Fruit fly (Drosophila melanogaster) whole organism, embryonic: ENCODE results near the gene mRpS10.
A peak's percentile ranks its signal among the peaks of the same experiment; 100 is the strongest.

Experiments used
- BEAF-32 ChIP-seq: fragments of 200-800 bp; sonication (Bioruptor generic); optimal IDR thresholded peaks from 3 replicates; lab custom pipeline; 2017; ENCODE audit warnings: missing biosample characterization, missing genetic modification characterization, mild to moderate bottlenecking, moderate library complexity, missing genetic modification reagents
- CG10147 ChIP-seq: fragments of 200-800 bp; sonication (Bioruptor generic); optimal IDR thresholded peaks from 2 replicates; lab custom pipeline; 2019; ENCODE audit warnings: missing biosample characterization, mild to moderate bottlenecking, missing genetic modification characterization, moderate library complexity
- CG10267 ChIP-seq: fragments of 200-800 bp; sonication (Bioruptor generic); optimal IDR thresholded peaks from 2 replicates; lab custom pipeline; 2018; ENCODE audit warnings: missing biosample characterization, mild to moderate bottlenecking, missing genetic modification characterization, moderate library complexity
- CG10431 ChIP-seq: fragments of 200-800 bp; sonication (Bioruptor generic); optimal IDR thresholded peaks from 3 replicates; lab custom pipeline; 2018; ENCODE audit warnings: missing biosample characterization, mild to moderate bottlenecking, missing genetic modification characterization
- CG10462 ChIP-seq: fragments of 200-800 bp; sonication (Bioruptor generic); optimal IDR thresholded peaks from 2 replicates; lab custom pipeline; 2016; ENCODE audit warnings: missing biosample characterization, missing genetic modification characterization
- CG11398 ChIP-seq: fragments of 200-800 bp; sonication (Bioruptor generic); optimal IDR thresholded peaks from 2 replicates; lab custom pipeline; 2016; ENCODE audit warnings: missing biosample characterization, missing genetic modification characterization
- CG15011 ChIP-seq: fragments of 200-800 bp; sonication (Bioruptor generic); optimal IDR thresholded peaks from 3 replicates; lab custom pipeline; 2018; ENCODE audit warnings: missing biosample characterization, mild to moderate bottlenecking, missing genetic modification characterization
- CG18476 ChIP-seq: fragments of 200-800 bp; sonication (Bioruptor generic); optimal IDR thresholded peaks from 2 replicates; lab custom pipeline; 2016; ENCODE audit warnings: missing biosample characterization, mild to moderate bottlenecking, missing genetic modification characterization
- CG2678 ChIP-seq: fragments of 200-800 bp; sonication (Bioruptor generic); optimal IDR thresholded peaks from 3 replicates; lab custom pipeline; 2019; ENCODE audit warnings: missing biosample characterization, mild to moderate bottlenecking, missing genetic modification characterization, moderate library complexity
- CG2875 ChIP-seq: fragments of 200-800 bp; sonication (Bioruptor generic); optimal IDR thresholded peaks from 2 replicates; lab custom pipeline; 2017; ENCODE audit warnings: missing biosample characterization, mild to moderate bottlenecking, missing genetic modification characterization, missing genetic modification reagents
- CG30403 ChIP-seq: fragments of 200-800 bp; sonication (Bioruptor generic); optimal IDR thresholded peaks from 3 replicates; lab custom pipeline; 2016; ENCODE audit warnings: missing biosample characterization, missing genetic modification characterization
- CG31365 ChIP-seq: fragments of 200-800 bp; sonication (Bioruptor generic); optimal IDR thresholded peaks from 2 replicates; lab custom pipeline; 2018; ENCODE audit warnings: missing biosample characterization, mild to moderate bottlenecking, missing genetic modification characterization
- CG42726 ChIP-seq: fragments of 200-800 bp; sonication (Bioruptor generic); IDR thresholded peaks from 2 replicates; pipeline ENCODE4 v1.3.6; 2022; ENCODE audit warnings: missing biosample characterization, missing genetic modification characterization; ENCODE audit not compliant: partially characterized antibody
- CG4360 ChIP-seq: fragments of 200-800 bp; sonication (Bioruptor generic); IDR thresholded peaks from 2 replicates; pipeline ENCODE4 v1.3.6; 2022; ENCODE audit warnings: missing biosample characterization, missing genetic modification characterization
- CG6791 ChIP-seq: fragments of 200-800 bp; sonication (Bioruptor generic); IDR thresholded peaks from 3 replicates; pipeline ENCODE4 v1.3.6; 2022; ENCODE audit warnings: missing biosample characterization, missing genetic modification characterization; ENCODE audit not compliant: partially characterized antibody
- Dip2 ChIP-seq: fragments of 200-800 bp; sonication (Bioruptor generic); IDR thresholded peaks from 2 replicates; pipeline ENCODE4 v1.3.6; 2022; ENCODE audit warnings: missing biosample characterization, missing genetic modification characterization
- Dp ChIP-seq: fragments of 200-800 bp; sonication (Bioruptor generic); optimal IDR thresholded peaks from 2 replicates; lab custom pipeline; 2018; ENCODE audit warnings: missing biosample characterization, mild to moderate bottlenecking, missing genetic modification characterization, moderate library complexity
- Dref ChIP-seq: fragments of 200-800 bp; sonication (Bioruptor generic); IDR thresholded peaks from 2 replicates; pipeline ENCODE4 v1.3.6; 2022; ENCODE audit warnings: missing biosample characterization, missing genetic modification characterization
- E2f2 ChIP-seq: fragments of 200-800 bp; sonication (Bioruptor generic); IDR thresholded peaks from 2 replicates; pipeline ENCODE4 v1.3.6; 2022; ENCODE audit warnings: missing biosample characterization, missing genetic modification characterization
- ERR ChIP-seq: fragments of 200-800 bp; sonication (Bioruptor generic); optimal IDR thresholded peaks from 2 replicates; lab custom pipeline; 2016; ENCODE audit warnings: missing biosample characterization, missing genetic modification characterization
- Eip74EF ChIP-seq, 2 experiments: fragments of 200-800 bp in 1 of 2; fragments of >200 bp in 1 of 2; sonication (Bioruptor generic) in 1 of 2; optimal IDR thresholded peaks; 2 replicates each; lab custom pipeline; 2017 to 2019; ENCODE audit warnings: missing biosample characterization in 2 of 2, missing genetic modification characterization in 2 of 2, mild to moderate bottlenecking in 1 of 2, moderate library complexity in 1 of 2
- HLH54F ChIP-seq: fragments of 200-800 bp; sonication (Bioruptor generic); optimal IDR thresholded peaks from 3 replicates; lab custom pipeline; 2016; ENCODE audit warnings: missing biosample characterization, missing genetic modification characterization
- Hsf ChIP-seq: fragments of 200-800 bp; sonication (Bioruptor generic); optimal IDR thresholded peaks from 3 replicates; lab custom pipeline; 2016; ENCODE audit warnings: missing biosample characterization, missing genetic modification characterization
- Kr ChIP-seq: fragments of 200-800 bp; sonication (Bioruptor generic); optimal IDR thresholded peaks from 2 replicates; lab custom pipeline; 2017; ENCODE audit warnings: missing biosample characterization, mild to moderate bottlenecking, missing genetic modification characterization
- Optix ChIP-seq: fragments of 200-800 bp; sonication (Bioruptor generic); IDR thresholded peaks from 3 replicates; pipeline ENCODE4 v1.3.6; 2022; ENCODE audit warnings: missing biosample characterization, missing genetic modification characterization
- Pdp1 ChIP-seq, 2 experiments: fragments of 200-800 bp; sonication (Bioruptor generic); optimal IDR thresholded peaks; 3 replicates each; lab custom pipeline; 2016; ENCODE audit warnings: missing biosample characterization in 2 of 2, missing genetic modification characterization in 2 of 2, mild to moderate bottlenecking in 1 of 2, moderate library complexity in 1 of 2
- Six4 ChIP-seq: fragments of 200-800 bp; sonication (Bioruptor generic); optimal IDR thresholded peaks from 2 replicates; lab custom pipeline; 2016; ENCODE audit warnings: missing biosample characterization, missing genetic modification characterization
- Xrp1 ChIP-seq: fragments of 200-800 bp; sonication (Bioruptor generic); IDR thresholded peaks from 2 replicates; pipeline ENCODE4 v1.3.6; 2022; ENCODE audit warnings: missing biosample characterization, missing genetic modification characterization
- YL-1 ChIP-seq: fragments of 200-800 bp; sonication (Bioruptor generic); optimal IDR thresholded peaks from 3 replicates; lab custom pipeline; 2017; ENCODE audit warnings: missing biosample characterization, mild to moderate bottlenecking, missing genetic modification characterization
- aop ChIP-seq: fragments of 200-800 bp; sonication (Bioruptor generic); IDR thresholded peaks from 2 replicates; pipeline ENCODE4 v1.3.6; 2022; ENCODE audit warnings: missing biosample characterization, missing genetic modification characterization
- corto ChIP-seq: fragments of 200-800 bp; sonication (Bioruptor generic); optimal IDR thresholded peaks from 2 replicates; lab custom pipeline; 2016; ENCODE audit warnings: missing biosample characterization, mild to moderate bottlenecking, missing genetic modification characterization, moderate library complexity
- croc ChIP-seq: fragments of 200-800 bp; sonication (Bioruptor generic); conservative IDR thresholded peaks from 3 replicates; pipeline ENCODE4 v1.3.6; 2022; ENCODE audit warnings: missing biosample characterization, missing genetic modification characterization
- gcm ChIP-seq: fragments of 200-800 bp; sonication (Bioruptor generic); optimal IDR thresholded peaks from 2 replicates; lab custom pipeline; 2019; ENCODE audit warnings: missing biosample characterization, mild to moderate bottlenecking, missing genetic modification characterization, moderate library complexity
- grn ChIP-seq: fragments of 200-800 bp; sonication (Bioruptor generic); optimal IDR thresholded peaks from 3 replicates; lab custom pipeline; 2017; ENCODE audit warnings: missing biosample characterization, missing genetic modification characterization
- gro ChIP-seq: fragments of 200-800 bp; sonication (Bioruptor generic); optimal IDR thresholded peaks from 2 replicates; lab custom pipeline; 2016; ENCODE audit warnings: missing biosample characterization, missing genetic modification characterization
- h ChIP-seq: fragments of >200 bp; optimal IDR thresholded peaks from 2 replicates; lab custom pipeline; 2017
- insv ChIP-seq, 2 experiments: fragments of 200-800 bp; sonication (Bioruptor generic); optimal IDR thresholded peaks; 3 replicates each; lab custom pipeline; 2016 to 2018; ENCODE audit warnings: missing biosample characterization in 2 of 2, missing genetic modification characterization in 2 of 2
- kni ChIP-seq: fragments of 200-800 bp; sonication (Bioruptor generic); optimal IDR thresholded peaks from 3 replicates; lab custom pipeline; 2017; ENCODE audit warnings: mild to moderate bottlenecking, missing biosample characterization, missing genetic modification reagents, missing genetic modification characterization
- knrl ChIP-seq: fragments of 200-800 bp; sonication (Bioruptor generic); IDR thresholded peaks from 3 replicates; pipeline ENCODE4 v1.3.6; 2022; ENCODE audit warnings: missing biosample characterization, missing genetic modification characterization; ENCODE audit not compliant: partially characterized antibody
- lov ChIP-seq, 2 experiments: fragments of 200-800 bp in 1 of 2; fragments of >200 bp in 1 of 2; sonication (Bioruptor generic) in 1 of 2; IDR thresholded peaks in 1 of 2; optimal IDR thresholded peaks in 1 of 2; 2 replicates in 1 of 2; 3 replicates in 1 of 2; pipeline versions ENCODE4 v1.3.6 to Lab custom; 2017 to 2022; ENCODE audit warnings: missing biosample characterization in 1 of 2, missing genetic modification characterization in 1 of 2
- nerfin-2 ChIP-seq: fragments of 200-800 bp; sonication (Bioruptor generic); IDR thresholded peaks from 2 replicates; pipeline ENCODE4 v1.3.6; 2022; ENCODE audit warnings: missing biosample characterization, missing genetic modification characterization; ENCODE audit not compliant: partially characterized antibody
- pb ChIP-seq: fragments of 200-800 bp; sonication (Bioruptor generic); optimal IDR thresholded peaks from 3 replicates; lab custom pipeline; 2016; ENCODE audit warnings: missing biosample characterization, missing genetic modification characterization
- prd ChIP-seq, 3 experiments: fragments of >200 bp in 2 of 3; fragments of 200-800 bp in 1 of 3; sonication (Bioruptor generic) in 1 of 3; optimal IDR thresholded peaks in 2 of 3; IDR thresholded peaks in 1 of 3; 2 replicates in 2 of 3; 3 replicates in 1 of 3; pipeline versions ENCODE4 v1.3.6 to Lab custom; 2017 to 2022; ENCODE audit warnings: missing biosample characterization in 1 of 3, missing genetic modification characterization in 1 of 3
- sc ChIP-seq, 3 experiments: fragments of >200 bp in 2 of 3; fragments of 200-800 bp in 1 of 3; sonication (Bioruptor generic) in 1 of 3; optimal IDR thresholded peaks; 2 replicates in 2 of 3; 3 replicates in 1 of 3; lab custom pipeline; 2017; ENCODE audit warnings: mild to moderate bottlenecking in 1 of 3, missing biosample characterization in 1 of 3, missing genetic modification characterization in 1 of 3, missing genetic modification reagents in 1 of 3
- sqz ChIP-seq: fragments of 200-800 bp; sonication (Bioruptor generic); optimal IDR thresholded peaks from 3 replicates; lab custom pipeline; 2018; ENCODE audit warnings: missing biosample characterization, mild to moderate bottlenecking, missing genetic modification characterization
- sug ChIP-seq: fragments of 200-800 bp; optimal IDR thresholded peaks from 2 replicates; lab custom pipeline; 2019; ENCODE audit warnings: missing biosample characterization, mild to moderate bottlenecking, missing genetic modification characterization, moderate library complexity
- tio ChIP-seq: fragments of 200-800 bp; sonication (Bioruptor generic); optimal IDR thresholded peaks from 2 replicates; lab custom pipeline; 2017; ENCODE audit warnings: missing biosample characterization, missing genetic modification characterization, inconsistent platforms
- zen ChIP-seq: fragments of 200-800 bp; sonication (Bioruptor generic); optimal IDR thresholded peaks from 3 replicates; lab custom pipeline; 2018; ENCODE audit warnings: missing biosample characterization, mild to moderate bottlenecking, missing genetic modification characterization, moderate library complexity

The mRpS10 gene

DNA sequence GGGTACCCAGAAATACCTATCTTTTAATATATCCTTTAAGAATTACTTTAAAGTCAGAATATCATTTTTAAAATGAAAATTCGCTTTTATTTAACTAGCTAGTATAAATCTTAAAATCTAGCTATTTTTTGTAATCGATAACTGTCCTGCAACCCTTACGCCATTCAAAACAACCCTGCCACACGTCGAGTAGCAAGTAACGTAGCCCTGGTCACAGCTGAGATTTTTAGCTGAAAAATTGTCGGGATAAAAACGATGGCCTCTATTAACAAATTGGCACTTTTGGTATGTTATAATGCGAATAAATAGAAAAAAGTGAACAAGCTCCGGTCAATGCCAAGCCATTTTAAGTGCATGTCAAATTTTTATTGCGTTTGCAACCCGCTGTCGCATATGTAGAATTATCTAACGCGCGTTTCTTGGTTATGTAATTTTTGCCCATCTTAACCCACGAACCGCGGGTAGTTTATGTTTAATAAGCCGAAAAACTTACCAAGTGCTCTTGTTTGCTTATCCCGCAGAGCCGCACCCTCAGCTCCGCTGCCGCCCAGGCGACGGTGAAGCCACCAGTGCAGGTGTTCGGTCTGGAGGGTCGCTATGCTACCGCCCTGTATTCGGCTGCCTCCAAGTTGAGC, 36.1 kb downstream of the mRpS10 start, which contains the start of gene ATPsynO (continued):
- TF ChIP-seq CG10431: no peak
- no peak for TF ChIP-seq insv (GFP tag; optimal IDR thresholded peaks at IDR 0.05; lab: Kevin White, UChicago)
- TF ChIP-seq corto (GFP tag; lab: Kevin White, UChicago): no peak
- no peak for TF ChIP-seq CG10462
- TF ChIP-seq kni: no peak
- TF ChIP-seq Dip2 (GFP tag; lab: Robert Waterston, UW): no peak
- no peak for TF ChIP-seq prd (optimal IDR thresholded peaks at IDR 0.05; lab: Kevin White, UChicago)
- TF ChIP-seq prd (GFP tag; IDR thresholded peaks at IDR 0.05; lab: Robert Waterston, UW): no peak
- peak; percentile 85 for TF ChIP-seq Dref (GFP tag; lab: Robert Waterston, UW)
- no peak for TF ChIP-seq pb (GFP tag; lab: Kevin White, UChicago)
- no peak for TF ChIP-seq h (lab: Kevin White, UChicago)
- no peak for TF ChIP-seq CG2678 (tag; lab: Kevin White, UChicago)
- TF ChIP-seq zen (tag; lab: Kevin White, UChicago): peak; percentile 41
- TF ChIP-seq Eip74EF (GFP tag; optimal IDR thresholded peaks at IDR 0.05; lab: Kevin White, UChicago): no peak
- TF ChIP-seq CG6791 (GFP tag; lab: Robert Waterston, UW): no peak
- no peak for TF ChIP-seq tio (GFP tag; lab: Kevin White, UChicago)
- no peak for TF ChIP-seq aop
- TF ChIP-seq sqz: no peak
- peak; percentile 14 for TF ChIP-seq Hsf (GFP tag; lab: Kevin White, UChicago)
- TF ChIP-seq gro: peak; percentile 51
- TF ChIP-seq CG11398 (GFP tag; lab: Kevin White, UChicago): no peak
- 0 out of 2 replicates have a peak, but pooled peaks have one; percentile 14 for TF ChIP-seq Xrp1 (GFP tag; lab: Robert Waterston, UW)
- no peak for TF ChIP-seq CG31365 (tag; lab: Kevin White, UChicago)
- TF ChIP-seq ERR (GFP tag; lab: Kevin White, UChicago): no peak
- no peak for TF ChIP-seq sc (optimal IDR thresholded peaks at IDR 0.05; lab: Kevin White, UChicago)
- TF ChIP-seq sc (GFP tag; optimal IDR thresholded peaks at IDR 0.05; lab: Kevin White, UChicago): no peak
- TF ChIP-seq CG30403 (GFP tag; lab: Kevin White, UChicago): peak; percentile 17
- TF ChIP-seq Six4 (GFP tag; lab: Kevin White, UChicago): no peak
- TF ChIP-seq Optix (GFP tag; lab: Robert Waterston, UW): no peak
- no peak for TF ChIP-seq knrl
- TF ChIP-seq HLH54F (GFP tag; lab: Kevin White, UChicago): no peak
- TF ChIP-seq croc (GFP tag; lab: Robert Waterston, UW): no peak

DNA sequence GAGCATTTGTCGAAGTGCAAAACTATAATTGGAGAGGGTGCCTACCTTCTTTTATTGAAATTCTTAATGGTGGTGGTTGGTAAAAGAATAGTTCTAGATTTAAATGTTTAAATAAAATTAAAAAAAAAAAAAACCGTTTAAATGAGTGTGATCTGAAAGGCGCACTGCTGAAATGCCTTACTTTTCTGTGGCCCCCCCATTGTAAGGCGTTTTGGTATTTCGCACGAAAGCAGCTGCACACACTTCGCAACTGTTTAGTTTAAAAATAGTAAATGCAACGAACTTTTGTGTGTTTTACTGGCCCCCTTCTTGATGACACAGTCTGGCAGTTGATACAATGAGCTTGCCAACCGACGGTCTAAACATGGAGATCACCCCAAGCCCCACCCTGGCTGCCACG, 39.0 kb downstream of the mRpS10 start, which contains the start of the genes CG14864 and Zip88E:
TSS of gene CG14864 (minus strand) at position 113 of the 400 bp plus-strand sequence.
TSS of gene Zip88E (plus strand) at position 237 of the 400 bp plus-strand sequence.
- no peak for TF ChIP-seq lov (optimal IDR thresholded peaks at IDR 0.05; lab: Kevin White, UChicago)
- no peak for TF ChIP-seq lov (GFP tag; IDR thresholded peaks at IDR 0.05; lab: Robert Waterston, UW)
- TF ChIP-seq CG10267 (tag; lab: Kevin White, UChicago): peak; percentile 17
- TF ChIP-seq CG42726 (GFP tag; lab: Robert Waterston, UW): 0 out of 2 replicates have a peak, but pooled peaks have one; percentile 23
- TF ChIP-seq CG4360 (GFP tag; lab: Robert Waterston, UW): no peak
- no peak for TF ChIP-seq grn (GFP tag; lab: Kevin White, UChicago)
- no peak for TF ChIP-seq CG10147
- no peak for TF ChIP-seq CG18476
- peak; percentile 17 for TF ChIP-seq sug (tag; lab: Kevin White, UChicago)
- peak; percentile 76 for TF ChIP-seq E2f2
- no peak for TF ChIP-seq kni
- TF ChIP-seq gcm: no peak
- peak; percentile 44 for TF ChIP-seq YL-1
- no peak for TF ChIP-seq Kr (GFP tag; lab: Kevin White, UChicago)
- TF ChIP-seq CG2875 (GFP tag; lab: Kevin White, UChicago): no peak
- TF ChIP-seq Pdp1 (GFP tag; optimal IDR thresholded peaks at IDR 0.05; lab: Kevin White, UChicago): peak in 1 of 2 experiments; percentile 15
- TF ChIP-seq Dp: peak; percentile 73
- TF ChIP-seq BEAF-32: peak; percentile 34
- no peak for TF ChIP-seq CG15011 (GFP tag; lab: Kevin White, UChicago)
- TF ChIP-seq nerfin-2 (GFP tag; lab: Robert Waterston, UW): no peak
